Worm (Caenorhabditis elegans) whole organism, late embryonic: ENCODE data around the gene mgl-3.

Experiments used
- ama-1 ChIP-seq: fragments of 150-350 bp; optimal IDR thresholded peaks from 2 replicates; lab custom pipeline; 2014
- ceh-30 ChIP-seq: fragments of 150-350 bp; optimal IDR thresholded peaks from 2 replicates; lab custom pipeline; 2014; ENCODE audit warnings: missing biosample characterization, missing genetic modification characterization
- ets-4 ChIP-seq: sonication (generic microtip); optimal IDR thresholded peaks from 2 replicates; lab custom pipeline; 2016; ENCODE audit warnings: missing genetic modification characterization, missing compliant biosample characterization
- pha-2 ChIP-seq: sonication (generic microtip); optimal IDR thresholded peaks from 2 replicates; lab custom pipeline; 2017; ENCODE audit warnings: mild to moderate bottlenecking, missing genetic modification characterization, missing compliant biosample characterization
- unc-86 ChIP-seq: sonication (generic microtip); optimal IDR thresholded peaks from 2 replicates; lab custom pipeline; 2016; ENCODE audit warnings: missing genetic modification characterization, missing compliant biosample characterization

DNA sequence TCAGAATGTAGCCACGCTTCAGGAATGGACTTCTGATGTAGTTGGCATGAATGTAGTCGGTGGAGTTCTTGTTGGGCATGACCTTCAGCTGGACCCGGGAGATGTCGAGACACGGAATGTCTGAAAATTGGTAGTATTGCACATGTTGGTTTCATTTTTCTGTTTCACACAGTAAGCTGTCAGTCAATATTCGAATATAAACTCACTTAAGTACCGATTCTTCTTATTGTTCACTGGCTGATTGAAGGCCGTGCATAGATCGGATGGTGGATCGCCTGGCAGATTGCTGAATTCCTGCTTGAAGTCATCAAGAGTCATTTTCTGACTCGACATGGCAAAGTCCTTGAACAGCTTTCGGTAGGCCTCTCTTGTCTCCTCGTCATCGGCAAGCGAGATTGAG, 29.7 kb upstream of the mgl-3 start:
- no peak for TF ChIP-seq unc-86 (tag; lab: Kevin White, UChicago)
- TF ChIP-seq ama-1 (lab: Kevin White, UChicago): no peak
- no peak for TF ChIP-seq ceh-30 (tag; lab: Kevin White, UChicago)
- no peak for TF ChIP-seq ets-4
- no peak for TF ChIP-seq pha-2 (tag; lab: Kevin White, UChicago)
